Fruit fly (Drosophila melanogaster): ENCODE results near the gene CG3604.

CG3604 gene

dm6 chr2L:3706963-3707362 lies 9.3 kb upstream of the CG3604 start, which contains the start of gene CG31777:
CG31777 (minus strand) TSS chr2L:3707063.
- no peak for TF ChIP-seq CG6854 (GFP tag; optimal IDR thresholded peaks at IDR 0.05)
- TF ChIP-seq Gug (GFP tag; IDR thresholded peaks at IDR 0.05): no peak
- peak; percentile 71 for TF ChIP-seq svp (GFP tag)
- no peak for TF ChIP-seq CG7368 (GFP tag; optimal IDR thresholded peaks at IDR 0.05)
- TF ChIP-seq fd59A (GFP tag; optimal IDR thresholded peaks at IDR 0.05): no peak
- no peak for TF ChIP-seq CG6808 (GFP tag; optimal IDR thresholded peaks at IDR 0.05)
- TF ChIP-seq net (GFP tag; optimal IDR thresholded peaks at IDR 0.05): no peak
- TF ChIP-seq CG6163 (GFP tag; IDR thresholded peaks at IDR 0.05): no peak

dm6 chr2L:3705438-3705921 lies 7.8 kb upstream of the CG3604 start, which contains the start of gene CG31778:
CG31778 (minus strand) TSS chr2L:3705488.
- peak; percentile 93 for TF ChIP-seq esn (GFP tag; optimal IDR thresholded peaks at IDR 0.05)
- peak; percentile 67 for TF ChIP-seq Blimp-1 (GFP tag; optimal IDR thresholded peaks at IDR 0.05)
- TF ChIP-seq Hr39 (GFP tag; optimal IDR thresholded peaks at IDR 0.05): peak; percentile 89
- peak; percentile 88 for TF ChIP-seq lz (GFP tag; optimal IDR thresholded peaks at IDR 0.05)
- peak; percentile 76 for TF ChIP-seq acj6 (GFP tag; optimal IDR thresholded peaks at IDR 0.05)
- TF ChIP-seq Smox (GFP tag; optimal IDR thresholded peaks at IDR 0.05): peak; percentile 85
- TF ChIP-seq dsx (GFP tag; optimal IDR thresholded peaks at IDR 0.05; ENCODE audit: poor library complexity, severe bottlenecking): peak; percentile 60
- TF ChIP-seq CG3032 (tag; optimal IDR thresholded peaks at IDR 0.05): peak; percentile 73
- peak; percentile 89 for TF ChIP-seq CG31627 (GFP tag; optimal IDR thresholded peaks at IDR 0.05)
- peak; percentile 77 for TF ChIP-seq CG15336 (GFP tag; IDR thresholded peaks at IDR 0.05)
- peak; percentile 67 for TF ChIP-seq CG8119 (GFP tag; IDR thresholded peaks at IDR 0.05)
- TF ChIP-seq Sox15 (GFP tag; optimal IDR thresholded peaks at IDR 0.05): peak; percentile 58
- peak; percentile 46 for TF ChIP-seq CG8319 (GFP tag; optimal IDR thresholded peaks at IDR 0.05)
- peak; percentile 67 for TF ChIP-seq net (GFP tag; optimal IDR thresholded peaks at IDR 0.05)
- TF ChIP-seq Sox102F (GFP tag; optimal IDR thresholded peaks at IDR 0.05): peak; percentile 92
- TF ChIP-seq Ets21C (GFP tag; optimal IDR thresholded peaks at IDR 0.05): peak; percentile 76
- peak; percentile 97 for TF ChIP-seq svp (GFP tag)
- TF ChIP-seq CG3919 (GFP tag; optimal IDR thresholded peaks at IDR 0.05): peak; percentile 73
- no peak for TF ChIP-seq dac (GFP tag; optimal IDR thresholded peaks at IDR 0.05)
- peak; percentile 70 for TF ChIP-seq OdsH (GFP tag; optimal IDR thresholded peaks at IDR 0.05)
- 0 out of 2 replicates have a peak, but pooled peaks have one; percentile 37 for TF ChIP-seq Gug (GFP tag; IDR thresholded peaks at IDR 0.05)
- TF ChIP-seq CG16779 (tag; optimal IDR thresholded peaks at IDR 0.05): peak; percentile 62
- peak; percentile 88 for TF ChIP-seq Sox14 (GFP tag; optimal IDR thresholded peaks at IDR 0.05)
- peak; percentile 60 for TF ChIP-seq CG11902 (GFP tag; optimal IDR thresholded peaks at IDR 0.05)
- peak; percentile 83 for TF ChIP-seq pdm3 (GFP tag; optimal IDR thresholded peaks at IDR 0.05)
- TF ChIP-seq CG11762 (GFP tag; optimal IDR thresholded peaks at IDR 0.05; ENCODE audit: insufficient read depth): peak; percentile 48
- TF ChIP-seq CG6163 (GFP tag; IDR thresholded peaks at IDR 0.05): peak; percentile 86
- TF ChIP-seq Eip75B (GFP tag; optimal IDR thresholded peaks at IDR 0.05): peak; percentile 77
- peak; percentile 79 for TF ChIP-seq CG6792 (GFP tag; optimal IDR thresholded peaks at IDR 0.05)
- TF ChIP-seq vri (GFP tag; optimal IDR thresholded peaks at IDR 0.05): peak; percentile 78
- TF ChIP-seq Eip78C (GFP tag): peak; percentile 94
- peak; percentile 20 for TF ChIP-seq Lpt (GFP tag; optimal IDR thresholded peaks at IDR 0.05)
- peak; percentile 65 for TF ChIP-seq CG11294 (GFP tag; IDR thresholded peaks at IDR 0.05)
- peak; percentile 82 for TF ChIP-seq cyc (GFP tag; optimal IDR thresholded peaks at IDR 0.05)
- TF ChIP-seq fd59A (GFP tag; optimal IDR thresholded peaks at IDR 0.05): peak; percentile 46
- TF ChIP-seq achi (GFP tag; optimal IDR thresholded peaks at IDR 0.05): peak; percentile 73
- peak; percentile 86 for TF ChIP-seq Met (GFP tag; optimal IDR thresholded peaks at IDR 0.05)
- TF ChIP-seq Eip93F (GFP tag; optimal IDR thresholded peaks at IDR 0.05): no peak
- peak; percentile 66 for TF ChIP-seq spab (GFP tag; optimal IDR thresholded peaks at IDR 0.05)
- TF ChIP-seq ss (GFP tag; optimal IDR thresholded peaks at IDR 0.05): peak; percentile 31 to 53
- TF ChIP-seq fd85E (GFP tag; optimal IDR thresholded peaks at IDR 0.05): peak; percentile 6
- no peak for TF ChIP-seq Hr38 (GFP tag; optimal IDR thresholded peaks at IDR 0.05)
- peak; percentile 24 for TF ChIP-seq CG4318 (GFP tag; optimal IDR thresholded peaks at IDR 0.05)
- TF ChIP-seq CG34406 (GFP tag; optimal IDR thresholded peaks at IDR 0.05): peak; percentile 64
- no peak for TF ChIP-seq fkh (GFP tag; optimal IDR thresholded peaks at IDR 0.05)
- peak; percentile 84 for TF ChIP-seq topi (GFP tag; optimal IDR thresholded peaks at IDR 0.05)
